Fruit fly (Drosophila melanogaster) whole organism, wandering third instar larva: Measurements from ENCODE around the gene CG15199.

Experiments used
- Dfd ChIP-seq: fragments of >200 bp; optimal IDR thresholded peaks from 2 replicates; lab custom pipeline; 2017; ENCODE audit warnings: missing biosample characterization, missing genetic modification characterization
- HLH106 ChIP-seq: fragments of 200-800 bp; optimal IDR thresholded peaks from 3 replicates; lab custom pipeline; 2019; ENCODE audit warnings: missing biosample characterization, mild to moderate bottlenecking, missing genetic modification characterization, moderate library complexity
- psq ChIP-seq: fragments of 200-800 bp; sonication (Bioruptor generic); optimal IDR thresholded peaks from 3 replicates; lab custom pipeline; 2017; ENCODE audit warnings: missing biosample characterization, mild to moderate bottlenecking, missing genetic modification characterization, moderate library complexity

dm6 chrX:11109670-11110069 lies 32.0 kb downstream of the CG15199 start:
- TF ChIP-seq HLH106 = no peak
- no peak for TF ChIP-seq Dfd (GFP tag; lab: Kevin White, UChicago)
- no peak for TF ChIP-seq psq (GFP tag; lab: Kevin White, UChicago)
